Worm (Caenorhabditis elegans): ENCODE results near the gene F01G4.4.
"Not testable (repeated sequence)": the region's sequence is repeated elsewhere in the genome, so short reads cannot be mapped to it uniquely, and the experiment has no call there.

F01G4.4 gene

DNA sequence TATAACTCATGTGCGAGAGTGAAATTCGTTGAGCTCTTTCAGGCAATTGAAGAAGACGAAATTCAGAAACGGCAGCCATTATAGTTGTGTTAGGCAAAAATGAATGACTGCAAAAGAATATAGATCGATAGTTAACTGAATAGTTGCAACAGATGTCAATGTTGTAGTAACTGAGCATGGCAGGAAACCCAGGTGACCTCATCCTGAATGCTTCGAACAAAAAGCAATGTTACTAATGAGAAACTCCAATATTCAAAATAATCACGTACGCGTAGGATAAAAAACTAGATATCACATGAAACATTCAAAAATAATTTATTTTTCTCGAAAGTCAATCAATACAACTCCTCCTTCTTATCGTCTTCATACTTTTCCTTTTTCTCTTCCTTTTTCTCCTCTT lies 19.3 kb downstream of the F01G4.4 start, which contains the start of gene fbxb-9:
TSS of gene fbxb-9 (minus strand) at position 101 of the 400 bp plus-strand sequence.
- no peak for TF ChIP-seq unc-62 (GFP tag; optimal IDR thresholded peaks at IDR 0.05)

DNA sequence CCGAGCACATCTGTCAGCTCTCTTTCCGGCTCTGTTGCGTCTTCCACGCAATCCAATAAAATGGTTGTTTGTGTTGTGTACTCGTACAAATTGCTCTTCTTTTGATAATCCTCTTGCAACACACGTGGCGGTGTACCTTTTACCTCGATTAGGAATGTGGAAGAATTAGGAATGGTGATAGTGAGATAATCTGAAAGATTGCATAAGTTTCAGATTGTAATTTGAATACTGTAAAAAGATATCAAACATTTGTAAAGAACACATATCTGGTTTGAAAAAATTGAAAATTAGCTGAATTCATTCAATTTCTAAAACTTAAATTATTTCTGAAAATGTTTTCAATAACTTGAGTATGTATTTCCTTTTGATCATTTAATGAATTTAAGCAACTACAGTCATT lies 21.7 kb downstream of the F01G4.4 start, which contains the start of gene C08F8.6:
TSS of gene C08F8.6 (minus strand) at position 101 of the 400 bp plus-strand sequence.
- TF ChIP-seq unc-62 (GFP tag; optimal IDR thresholded peaks at IDR 0.05) = no peak

DNA sequence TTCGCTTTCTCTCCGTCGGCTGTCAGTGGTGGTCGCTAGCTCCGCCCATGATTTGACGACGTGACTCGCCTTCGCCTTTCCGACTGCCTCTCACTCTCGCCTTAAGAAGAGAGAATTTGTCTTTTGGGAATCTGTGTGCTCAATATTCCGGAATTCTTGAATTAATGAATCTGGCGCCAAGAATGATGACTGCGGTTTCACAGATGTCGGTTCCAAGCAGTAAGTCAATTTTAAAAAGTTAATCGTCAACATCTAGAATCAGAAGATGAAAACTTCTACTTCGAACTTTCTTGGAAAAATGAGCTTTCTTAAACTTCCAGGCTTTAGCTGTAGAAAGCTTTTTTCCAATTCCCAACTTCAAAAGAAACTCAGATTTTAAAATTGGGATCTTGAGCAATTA lies 26.5 kb downstream of the F01G4.4 start, which contains the start of gene nhr-67:
TSS of gene nhr-67 (plus strand) at position 97 of the 400 bp plus-strand sequence.
- TF ChIP-seq unc-62 (GFP tag; optimal IDR thresholded peaks at IDR 0.05) = no peak

DNA sequence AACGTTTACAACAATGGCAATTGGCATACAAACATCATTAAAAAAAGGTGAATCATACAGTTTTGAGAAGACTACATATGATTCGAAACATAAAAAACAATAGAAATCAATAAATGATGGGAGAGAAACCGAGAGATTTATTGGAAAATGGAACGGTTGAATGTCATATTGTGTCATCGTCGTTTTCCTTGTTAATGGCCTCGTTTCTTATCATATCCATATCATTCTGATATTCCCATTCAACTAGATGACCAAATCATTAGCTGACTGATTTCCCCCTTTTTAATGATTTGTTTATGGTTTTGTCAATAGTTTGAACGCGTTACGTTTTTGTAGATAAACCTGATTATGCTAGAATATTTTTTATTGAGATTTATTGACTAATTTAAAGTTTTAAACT lies 31.6 kb downstream of the F01G4.4 start:
- TF ChIP-seq unc-62 (GFP tag; optimal IDR thresholded peaks at IDR 0.05) = no peak

DNA sequence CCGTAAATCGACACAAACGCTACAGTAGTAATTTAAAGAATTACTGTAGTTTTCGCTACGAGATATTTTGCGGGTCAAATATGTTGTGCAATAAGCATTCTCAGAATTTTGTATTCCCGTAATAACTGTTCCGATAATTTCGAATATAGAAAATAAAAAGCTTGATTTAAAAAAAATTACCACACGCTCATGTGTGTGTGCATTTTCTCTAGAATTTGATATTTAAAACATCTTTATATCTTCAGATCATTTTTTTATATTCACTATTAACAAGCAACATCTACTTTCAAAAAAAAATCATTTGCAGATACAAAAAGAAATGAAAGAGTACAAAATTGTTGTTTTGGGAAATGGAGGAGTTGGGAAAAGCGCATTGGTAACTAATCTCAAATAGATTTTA lies 33.8 kb downstream of the F01G4.4 start, which contains the start of gene rap-3:
TSS of gene rap-3 (plus strand) at position 301 of the 400 bp plus-strand sequence.
- TF ChIP-seq unc-62 (GFP tag; optimal IDR thresholded peaks at IDR 0.05) = no peak

DNA sequence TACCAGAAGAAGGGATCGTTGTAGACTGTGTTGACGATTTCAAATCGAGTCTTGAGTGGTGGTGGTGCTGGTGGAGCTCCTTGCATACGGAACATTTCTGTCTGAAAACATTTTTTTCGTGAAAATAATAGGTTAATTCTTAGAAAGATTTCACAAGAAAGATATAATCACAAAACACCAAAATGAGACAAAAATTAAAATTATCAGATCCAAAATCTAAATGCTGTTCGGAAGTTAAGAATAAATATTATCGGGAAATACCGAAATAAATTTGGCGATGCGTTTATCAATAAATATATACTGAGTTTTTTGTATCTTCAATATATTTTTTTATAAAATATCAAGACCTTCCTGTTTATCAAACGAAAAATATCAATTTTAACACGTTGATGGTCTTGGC lies 35.4 kb downstream of the F01G4.4 start, which contains the start of gene C08F8.9:
TSS of gene C08F8.9 (minus strand) at position 101 of the 400 bp plus-strand sequence.
- TF ChIP-seq unc-62 (GFP tag; optimal IDR thresholded peaks at IDR 0.05) = no peak

DNA sequence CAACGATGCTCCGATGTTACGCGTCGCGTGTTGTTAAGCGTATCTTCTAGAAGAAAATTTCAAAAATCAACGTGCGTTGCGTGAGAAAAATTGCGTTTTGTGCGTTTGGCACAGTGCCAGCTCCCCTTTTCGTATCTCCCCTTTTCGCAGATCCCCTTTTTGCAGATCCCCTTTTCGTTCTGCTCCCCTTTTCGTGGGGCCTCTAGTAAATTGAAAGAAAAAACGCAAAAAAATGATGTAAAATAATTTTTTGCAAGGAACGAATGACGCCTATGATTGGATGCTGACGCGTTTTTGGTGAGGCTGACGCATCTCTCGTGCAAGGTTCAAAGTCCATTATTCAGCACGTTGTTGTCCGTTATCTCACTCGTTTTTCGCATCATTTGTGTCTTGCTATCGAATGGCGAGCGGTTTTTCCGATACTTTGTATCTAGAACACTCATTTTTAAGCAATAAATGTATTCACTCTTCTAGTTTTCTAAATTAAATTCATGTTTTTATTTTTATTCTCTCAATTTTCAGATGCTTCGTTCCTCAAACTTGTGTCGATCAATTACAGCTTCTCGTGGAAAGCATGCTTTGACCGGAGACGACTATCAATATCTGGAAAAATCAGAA lies 36.1 kb downstream of the F01G4.4 start, which contains the start of gene cpt-2:
TSS of gene cpt-2 (plus strand) at position 523 of the 618 bp plus-strand sequence.
- TF ChIP-seq unc-62 (GFP tag; optimal IDR thresholded peaks at IDR 0.05) = not testable (repeated sequence)

DNA sequence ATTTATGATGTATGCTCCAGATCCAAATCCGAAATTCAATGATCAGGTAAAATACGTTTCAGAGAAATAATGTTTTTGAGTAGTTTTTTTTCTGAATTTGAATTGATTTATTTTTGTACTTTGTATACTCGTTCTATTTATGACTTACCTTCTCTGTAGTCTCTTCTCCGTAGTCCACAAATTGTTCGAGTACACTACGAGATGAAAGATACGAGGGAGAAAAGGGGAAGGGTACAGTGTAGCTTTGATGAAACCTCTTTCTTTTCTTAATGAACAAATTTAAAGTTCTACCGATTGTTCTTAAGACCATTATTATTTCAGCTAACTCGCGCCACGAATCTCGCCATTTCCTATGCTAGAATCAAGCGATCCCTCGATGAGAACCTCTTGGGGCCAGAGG lies 36.9 kb downstream of the F01G4.4 start:
- TF ChIP-seq unc-62 (GFP tag; optimal IDR thresholded peaks at IDR 0.05) = no peak

DNA sequence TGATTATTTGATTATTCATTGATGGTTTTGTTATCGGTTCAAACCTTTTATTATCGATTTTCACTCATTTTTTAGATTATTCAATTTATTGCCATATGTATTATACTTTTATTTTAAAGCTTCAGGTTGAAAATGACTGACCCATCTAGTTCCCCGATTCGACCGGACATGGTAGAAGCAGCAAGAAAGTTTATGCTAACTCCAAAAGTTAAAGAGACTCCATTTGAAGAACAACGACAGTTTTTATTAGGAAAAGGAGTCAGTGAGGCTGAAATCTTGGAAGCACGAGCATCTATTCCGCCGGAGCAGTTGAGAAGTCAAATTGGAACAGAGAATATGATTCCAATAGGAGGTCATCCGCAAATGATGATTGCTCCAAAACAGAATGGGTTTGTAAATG lies 39.9 kb downstream of the F01G4.4 start, which contains the start of gene prx-14:
TSS of gene prx-14 (plus strand) at position 120 of the 400 bp plus-strand sequence.
- no peak for TF ChIP-seq unc-62 (GFP tag; optimal IDR thresholded peaks at IDR 0.05)

DNA sequence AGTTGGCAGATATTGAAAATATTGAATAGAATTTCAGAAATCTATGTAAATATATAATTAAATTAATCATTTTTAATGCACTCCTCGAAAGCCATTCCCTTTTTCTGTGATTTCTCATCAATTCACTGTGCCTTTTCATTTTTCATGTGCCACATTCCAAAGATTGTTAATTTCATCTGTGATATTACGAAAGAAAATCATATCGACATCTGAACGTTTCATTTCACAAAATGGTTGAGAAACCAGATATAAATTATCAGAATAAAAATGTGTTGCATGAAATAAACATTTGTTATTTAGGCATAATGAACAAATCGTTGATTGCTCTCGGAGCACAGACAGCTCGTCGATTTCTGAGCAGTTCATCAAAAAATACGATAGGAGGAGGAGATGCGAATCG lies 40.8 kb downstream of the F01G4.4 start, which contains the start of gene nuaf-3:
TSS of gene nuaf-3 (plus strand) at position 301 of the 400 bp plus-strand sequence.
- no peak for TF ChIP-seq unc-62 (GFP tag; optimal IDR thresholded peaks at IDR 0.05)

DNA sequence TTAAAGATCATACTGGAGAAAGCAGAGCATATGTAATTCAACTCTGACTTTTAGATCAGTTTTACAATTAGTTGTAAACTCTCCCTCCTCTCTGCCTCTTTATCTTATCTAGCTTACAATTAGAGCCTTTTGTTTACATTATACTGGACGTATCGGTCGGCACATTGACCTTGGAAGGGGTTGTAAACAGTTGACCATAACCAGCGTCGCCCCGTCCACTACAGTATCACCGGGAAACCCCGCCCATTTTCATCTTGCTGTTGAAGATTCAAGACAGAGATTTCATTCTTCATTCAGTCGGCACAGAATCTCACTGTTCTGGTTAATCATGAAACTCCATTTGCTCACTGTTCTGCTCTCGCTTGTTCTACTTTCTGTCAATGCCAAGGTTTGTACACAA lies 43.6 kb downstream of the F01G4.4 start, which contains the start of gene sdz-27:
TSS of gene sdz-27 (plus strand) at position 301 of the 400 bp plus-strand sequence.
- no peak for TF ChIP-seq unc-62 (GFP tag; optimal IDR thresholded peaks at IDR 0.05)

DNA sequence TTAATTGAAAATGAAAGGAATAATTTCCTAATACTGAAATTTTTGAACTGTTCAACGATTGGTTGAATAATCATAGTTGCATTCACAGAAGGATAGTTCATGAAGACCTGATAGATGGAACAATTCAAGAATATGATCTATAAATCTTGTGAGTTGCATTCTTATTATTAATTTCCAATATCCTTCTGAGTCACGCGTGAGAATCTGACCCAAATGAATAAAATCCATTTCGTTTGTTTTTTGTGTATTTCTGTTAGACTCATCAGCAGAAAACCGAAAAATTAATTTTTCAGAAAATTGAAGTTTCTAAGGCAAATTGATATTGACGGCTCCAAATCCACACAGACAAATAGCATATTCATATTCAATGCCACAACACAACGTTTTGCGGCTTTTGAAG lies 46.3 kb downstream of the F01G4.4 start, which contains the start of gene fbxb-79:
TSS of gene fbxb-79 (minus strand) at position 101 of the 400 bp plus-strand sequence.
- no peak for TF ChIP-seq unc-62 (GFP tag; optimal IDR thresholded peaks at IDR 0.05)

Measured in whole organism, dauer.